Fruit fly (Drosophila melanogaster): ENCODE data around the gene CG32548.
A peak's percentile ranks its signal among the peaks of the same experiment; 100 is the strongest.

Gene CG32548

dm6 chrX:18407394-18407721 lies 33.0 kb downstream of the CG32548 start (continued):
- TF ChIP-seq pho (GFP tag; optimal IDR thresholded peaks at IDR 0.05) (peak; percentile 31), HmgZ (tag; optimal IDR thresholded peaks at IDR 0.05) (peak; percentile 5), CG15696 (tag; optimal IDR thresholded peaks at IDR 0.05) (no peak), Hr51 (GFP tag; optimal IDR thresholded peaks at IDR 0.05) (peak in 1 of 2 experiments; percentile 32), CG33213 (GFP tag; optimal IDR thresholded peaks at IDR 0.05) (no peak), run (tag; optimal IDR thresholded peaks at IDR 0.05) (no peak), her (GFP tag; optimal IDR thresholded peaks at IDR 0.05) (no peak), schlank (tag; optimal IDR thresholded peaks at IDR 0.05) (peak; percentile 15), gfzf (GFP tag; optimal IDR thresholded peaks at IDR 0.05) (no peak), pan (optimal IDR thresholded peaks at IDR 0.05) (no peak), pan (GFP tag; optimal IDR thresholded peaks at IDR 0.05 in 1 of 2, IDR thresholded peaks at IDR 0.05 in 1 of 2) (no peak), eve (GFP tag; optimal IDR thresholded peaks at IDR 0.05) (no peak), BEAF-32 (GFP tag; optimal IDR thresholded peaks at IDR 0.05) (no peak), CG17802 (tag; optimal IDR thresholded peaks at IDR 0.05) (no peak), B-H2 (GFP tag; optimal IDR thresholded peaks at IDR 0.05) (no peak), amos (GFP tag; IDR thresholded peaks at IDR 0.05; ENCODE audit: partially characterized antibody) (no peak), so (GFP tag; IDR thresholded peaks at IDR 0.05) (no peak), CG8478 (optimal IDR thresholded peaks at IDR 0.05) (no peak), ken (GFP tag; IDR thresholded peaks at IDR 0.05) (no peak), CG32772 (GFP tag; IDR thresholded peaks at IDR 0.05) (no peak), NFAT (GFP tag; IDR thresholded peaks at IDR 0.05) (no peak), Med (GFP tag) (peak; percentile 41), nmo (GFP tag; optimal IDR thresholded peaks at IDR 0.05) (peak; percentile 5), Nf-YC (tag; optimal IDR thresholded peaks at IDR 0.05) (no peak), Side (GFP tag; optimal IDR thresholded peaks at IDR 0.05) (no peak), CG6175 (GFP tag; IDR thresholded peaks at IDR 0.05) (no peak), MTF-1 (GFP tag; optimal IDR thresholded peaks at IDR 0.05; ENCODE audit: borderline replicate concordance) (no peak), dimm (GFP tag; IDR thresholded peaks at IDR 0.05) (no peak), CG18764 (GFP tag; optimal IDR thresholded peaks at IDR 0.05) (no peak), Optix (GFP tag; IDR thresholded peaks at IDR 0.05) (no peak), klu (GFP tag; IDR thresholded peaks at IDR 0.05) (no peak), CG3995 (GFP tag; optimal IDR thresholded peaks at IDR 0.05) (no peak), H2.0 (GFP tag; IDR thresholded peaks at IDR 0.05) (no peak), CG10267 (tag; optimal IDR thresholded peaks at IDR 0.05) (no peak), bowl (GFP tag; IDR thresholded peaks at IDR 0.05) (no peak), hkb (optimal IDR thresholded peaks at IDR 0.05) (no peak), hkb (GFP tag; IDR thresholded peaks at IDR 0.05) (no peak), seq (GFP tag; IDR thresholded peaks at IDR 0.05) (no peak), CG17328 (GFP tag; IDR thresholded peaks at IDR 0.05) (peak; percentile 32; the same call in 1 of the 2 replicates), CG6689 (GFP tag; IDR thresholded peaks at IDR 0.05) (no peak), CG3065 (GFP tag; optimal IDR thresholded peaks at IDR 0.05) (no peak), Mrtf (GFP tag; IDR thresholded peaks at IDR 0.05) (no peak), CrebB (tag; optimal IDR thresholded peaks at IDR 0.05) (no peak), CG4424 (GFP tag; optimal IDR thresholded peaks at IDR 0.05) (no peak), CG17385 (GFP tag; optimal IDR thresholded peaks at IDR 0.05) (no peak), mirr (GFP tag; optimal IDR thresholded peaks at IDR 0.05) (no peak), CG9817 (tag; optimal IDR thresholded peaks at IDR 0.05) (peak; percentile 9), stc (GFP tag; IDR thresholded peaks at IDR 0.05) (no peak), Dfd (GFP tag; optimal IDR thresholded peaks at IDR 0.05) (no peak), CG18262 (tag; optimal IDR thresholded peaks at IDR 0.05) (no peak), CG6854 (GFP tag; optimal IDR thresholded peaks at IDR 0.05) (no peak), nom (GFP tag; optimal IDR thresholded peaks at IDR 0.05) (no peak), CG17359 (tag; optimal IDR thresholded peaks at IDR 0.05) (no peak), wdn (GFP tag; IDR thresholded peaks at IDR 0.05) (no peak)

Data from whole organism, embryonic.